Worm (Caenorhabditis elegans) whole organism, L2 larva: ENCODE measurements around the gene F59A1.12.

Experiments
- R02D3.7 ChIP-seq: fragments of 150-350 bp; optimal IDR thresholded peaks from 2 replicates; lab custom pipeline; 2014; ENCODE audit warnings: missing biosample characterization, missing genetic modification characterization
- Y55F3AM.14 ChIP-seq: fragments of 200-800 bp; sonication (Bioruptor generic); optimal IDR thresholded peaks from 2 replicates; lab custom pipeline; 2018; ENCODE audit warnings: mild to moderate bottlenecking, missing genetic modification characterization, missing compliant biosample characterization
- ZK546.5 ChIP-seq: sonication (generic microtip); optimal IDR thresholded peaks from 2 replicates; lab custom pipeline; 2017; ENCODE audit warnings: missing biosample characterization, missing genetic modification characterization
- alr-1 ChIP-seq: fragments of 150-350 bp; optimal IDR thresholded peaks from 2 replicates; lab custom pipeline; 2014; ENCODE audit warnings: missing biosample characterization, missing genetic modification characterization
- aly-2 ChIP-seq: fragments of 150-350 bp; optimal IDR thresholded peaks from 2 replicates; lab custom pipeline; 2014; ENCODE audit warnings: missing biosample characterization, missing genetic modification characterization
- ama-1 ChIP-seq: fragments of 150-350 bp; optimal IDR thresholded peaks from 2 replicates; lab custom pipeline; 2018; ENCODE audit warnings: inconsistent platforms
- blmp-1 ChIP-seq: sonication (generic microtip); optimal IDR thresholded peaks from 2 replicates; lab custom pipeline; 2017; ENCODE audit warnings: missing genetic modification characterization, mild to moderate bottlenecking, missing compliant biosample characterization, antibody characterized with exemption, moderate library complexity; ENCODE audit not compliant: insufficient read depth
- ceh-16 ChIP-seq: fragments of 150-350 bp; optimal IDR thresholded peaks from 2 replicates; lab custom pipeline; 2014; ENCODE audit warnings: missing biosample characterization, missing genetic modification characterization
- ceh-82 ChIP-seq: fragments of 150-350 bp; optimal IDR thresholded peaks from 2 replicates; lab custom pipeline; 2014; ENCODE audit warnings: missing biosample characterization, missing genetic modification characterization
- crh-2 ChIP-seq: sonication (generic microtip); optimal IDR thresholded peaks from 2 replicates; lab custom pipeline; 2017; ENCODE audit warnings: missing biosample characterization, missing genetic modification characterization
- dmd-4 ChIP-seq: sonication (generic microtip); optimal IDR thresholded peaks from 2 replicates; lab custom pipeline; 2017; ENCODE audit warnings: missing biosample characterization, missing genetic modification characterization
- egl-27 ChIP-seq: sonication (generic microtip); optimal IDR thresholded peaks from 3 replicates; lab custom pipeline; 2017; ENCODE audit warnings: missing biosample characterization, missing genetic modification reagents, missing genetic modification characterization
- elt-3 ChIP-seq: sonication (generic microtip); optimal IDR thresholded peaks from 2 replicates; lab custom pipeline; 2017; ENCODE audit warnings: missing biosample characterization, missing genetic modification characterization
- fos-1 ChIP-seq: fragments of 150-350 bp; optimal IDR thresholded peaks from 2 replicates; lab custom pipeline; 2014; ENCODE audit warnings: missing biosample characterization, missing genetic modification characterization
- gmeb-1 ChIP-seq: fragments of 150-350 bp; optimal IDR thresholded peaks from 2 replicates; lab custom pipeline; 2014; ENCODE audit warnings: missing biosample characterization, missing genetic modification characterization
- lin-11 ChIP-seq: fragments of 150-350 bp; sonication (generic microtip); optimal IDR thresholded peaks from 2 replicates; lab custom pipeline; 2014; ENCODE audit warnings: missing biosample characterization, missing genetic modification characterization, inconsistent platforms, mixed read lengths
- lin-13 ChIP-seq: fragments of 150-350 bp; optimal IDR thresholded peaks from 2 replicates; lab custom pipeline; 2014; ENCODE audit warnings: missing biosample characterization, missing genetic modification reagents, missing genetic modification characterization
- lin-39 ChIP-seq: fragments of 150-350 bp; optimal IDR thresholded peaks from 2 replicates; lab custom pipeline; 2014; ENCODE audit warnings: missing biosample characterization, missing genetic modification reagents, missing genetic modification characterization
- mab-5 ChIP-seq: fragments of 150-350 bp; optimal IDR thresholded peaks from 2 replicates; lab custom pipeline; 2014; ENCODE audit warnings: missing biosample characterization, missing genetic modification characterization
- mdl-1 ChIP-seq, 2 experiments: fragments of 150-350 bp in 1 of 2; sonication (generic microtip) in 1 of 2; optimal IDR thresholded peaks; 2 replicates each; lab custom pipeline; 2017; ENCODE audit warnings: missing biosample characterization in 2 of 2, missing genetic modification characterization in 2 of 2
- nhr-10 ChIP-seq: sonication (generic microtip); optimal IDR thresholded peaks from 2 replicates; lab custom pipeline; 2017; ENCODE audit warnings: missing biosample characterization, missing genetic modification characterization
- nhr-129 ChIP-seq: fragments of 150-350 bp; optimal IDR thresholded peaks from 2 replicates; lab custom pipeline; 2014; ENCODE audit warnings: missing biosample characterization, missing genetic modification characterization
- nhr-21 ChIP-seq: fragments of 150-350 bp; optimal IDR thresholded peaks from 2 replicates; lab custom pipeline; 2014; ENCODE audit warnings: missing biosample characterization, missing genetic modification characterization
- nhr-23 ChIP-seq: fragments of 150-350 bp; optimal IDR thresholded peaks from 2 replicates; lab custom pipeline; 2014; ENCODE audit warnings: missing biosample characterization, missing genetic modification reagents, missing genetic modification characterization
- nhr-25 ChIP-seq: fragments of 150-350 bp; sonication (generic microtip); optimal IDR thresholded peaks from 3 replicates; lab custom pipeline; 2014; ENCODE audit warnings: missing biosample characterization, missing genetic modification characterization
- nhr-6 ChIP-seq: fragments of 150-350 bp; optimal IDR thresholded peaks from 2 replicates; lab custom pipeline; 2014; ENCODE audit warnings: missing biosample characterization, missing genetic modification characterization
- nhr-77 ChIP-seq: fragments of 150-350 bp; optimal IDR thresholded peaks from 2 replicates; lab custom pipeline; 2014; ENCODE audit warnings: missing biosample characterization, missing genetic modification characterization
- peb-1 ChIP-seq: fragments of 150-350 bp; optimal IDR thresholded peaks from 2 replicates; lab custom pipeline; 2014; ENCODE audit warnings: missing biosample characterization, missing genetic modification characterization
- sem-4 ChIP-seq: fragments of 150-350 bp; optimal IDR thresholded peaks from 2 replicates; lab custom pipeline; 2014; ENCODE audit warnings: missing biosample characterization, missing genetic modification reagents, missing genetic modification characterization
- sma-9 ChIP-seq, 2 experiments: fragments of 150-350 bp in 1 of 2; sonication (generic microtip) in 1 of 2; optimal IDR thresholded peaks; 2 replicates each; lab custom pipeline; 2014 to 2016; ENCODE audit warnings: missing genetic modification characterization in 2 of 2, mild to moderate bottlenecking in 1 of 2, missing biosample characterization in 1 of 2, missing compliant biosample characterization in 1 of 2, missing genetic modification reagents in 1 of 2, moderate library complexity in 1 of 2
- snpc-4 ChIP-seq: fragments of 150-350 bp; optimal IDR thresholded peaks from 2 replicates; lab custom pipeline; 2014; ENCODE audit warnings: missing biosample characterization, missing genetic modification characterization
- unc-39 ChIP-seq: fragments of 150-350 bp; optimal IDR thresholded peaks from 2 replicates; lab custom pipeline; 2014; ENCODE audit warnings: missing biosample characterization, missing genetic modification characterization
- unc-55 ChIP-seq: fragments of 150-350 bp; sonication (generic microtip); optimal IDR thresholded peaks from 3 replicates; lab custom pipeline; 2014; ENCODE audit warnings: missing biosample characterization, missing genetic modification reagents, missing genetic modification characterization
- zag-1 ChIP-seq: fragments of 150-350 bp; optimal IDR thresholded peaks from 2 replicates; lab custom pipeline; 2014; ENCODE audit warnings: missing biosample characterization, missing genetic modification characterization
- ztf-1 ChIP-seq: fragments of 200-800 bp; sonication (Bioruptor generic); conservative IDR thresholded peaks from 2 replicates; pipeline ENCODE4 v1.3.6; 2022; ENCODE audit warnings: missing genetic modification characterization, missing compliant biosample characterization
- ztf-11 ChIP-seq: sonication (generic microtip); optimal IDR thresholded peaks from 2 replicates; lab custom pipeline; 2017; ENCODE audit warnings: missing biosample characterization, missing genetic modification characterization
- ztf-4 ChIP-seq: fragments of 150-350 bp; optimal IDR thresholded peaks from 2 replicates; lab custom pipeline; 2014; ENCODE audit warnings: missing biosample characterization, missing genetic modification characterization

The F59A1.12 gene

DNA sequence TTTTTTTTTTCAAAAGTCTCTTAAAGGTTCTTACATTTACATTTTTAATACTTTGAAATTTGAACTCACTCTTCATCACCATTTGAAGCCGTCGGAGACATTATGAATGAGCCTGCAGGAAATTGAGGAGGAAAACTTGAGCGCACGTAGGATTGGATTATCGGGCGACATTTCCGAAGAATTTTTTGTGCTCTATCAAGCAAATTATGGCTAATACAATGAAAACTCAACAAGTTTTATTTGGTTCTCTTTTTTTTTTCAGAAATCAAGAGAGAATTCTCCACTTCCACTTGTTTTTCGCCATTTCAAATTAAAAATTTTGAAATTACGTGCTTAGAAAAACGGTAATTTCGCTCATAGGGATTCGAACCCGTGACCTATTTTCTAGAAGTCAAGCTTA lies at the start of gene F59A1.12:
F59A1.12 (minus strand) TSS at position 101 of the 400 bp plus-strand sequence.
- TF ChIP-seq ZK546.5 (tag; lab: Kevin White, UChicago) (no peak), unc-39 (tag; lab: Kevin White, UChicago) (no peak), crh-2 (tag; lab: Kevin White, UChicago) (no peak), ceh-82 (tag; lab: Kevin White, UChicago) (no peak), ceh-16 (tag; lab: Kevin White, UChicago) (no peak), nhr-25 (tag; lab: Kevin White, UChicago) (no peak), unc-55 (GFP tag; lab: Kevin White, UChicago) (no peak), aly-2 (no peak), lin-11 (no peak)
- TF ChIP-seq, all 48 proteins: peak for 0

- no peak for TF ChIP-seq lin-39 (tag; lab: Kevin White, UChicago)
- no peak for TF ChIP-seq nhr-129 (tag; lab: Kevin White, UChicago)
- TF ChIP-seq ama-1 (lab: Kevin White, UChicago), result no peak
- peak; percentile 51 for TF ChIP-seq gmeb-1
- peak; percentile 91 for TF ChIP-seq fos-1 (tag; lab: Kevin White, UChicago)
- no peak for TF ChIP-seq nhr-77 (tag; lab: Kevin White, UChicago)
- TF ChIP-seq crh-2 (tag; lab: Kevin White, UChicago), result peak; percentile 15
Measured at ce11 chrV:17714330-17714729, 46.8 kb upstream of the F59A1.12 start, which contains the start of gene twk-33. twk-33 (minus strand) TSS chrV:17714377.

- TF ChIP-seq egl-27 (tag; lab: Kevin White, UChicago) (no peak), mdl-1 (tag; optimal IDR thresholded peaks at IDR 0.05; lab: Kevin White, UChicago) (no peak), ztf-1 (no peak), lin-39 (tag; lab: Kevin White, UChicago) (no peak), nhr-23 (tag; lab: Kevin White, UChicago) (no peak), ama-1 (lab: Kevin White, UChicago) (no peak), blmp-1 (tag; lab: Kevin White, UChicago) (no peak), nhr-129 (tag; lab: Kevin White, UChicago) (no peak), sma-9 (GFP tag; optimal IDR thresholded peaks at IDR 0.05; lab: Kevin White, UChicago) (no peak), sma-9 (tag; optimal IDR thresholded peaks at IDR 0.05; lab: Kevin White, UChicago) (no peak), gmeb-1 (no peak), nhr-21 (no peak), elt-3 (no peak), dmd-4 (tag; lab: Kevin White, UChicago) (no peak)
Measured at ce11 chrV:17712349-17712748, 44.8 kb upstream of the F59A1.12 start.

- TF ChIP-seq lin-13 (GFP tag; lab: Kevin White, UChicago) (no peak), unc-39 (tag; lab: Kevin White, UChicago) (no peak), nhr-23 (tag; lab: Kevin White, UChicago) (no peak), lin-39 (tag; lab: Kevin White, UChicago) (no peak), peb-1 (tag; lab: Kevin White, UChicago) (no peak), R02D3.7 (no peak), sma-9 (GFP tag; optimal IDR thresholded peaks at IDR 0.05; lab: Kevin White, UChicago) (no peak), sma-9 (tag; optimal IDR thresholded peaks at IDR 0.05; lab: Kevin White, UChicago) (no peak), alr-1 (tag; lab: Kevin White, UChicago) (no peak), mab-5 (tag; lab: Kevin White, UChicago) (no peak), nhr-25 (tag; lab: Kevin White, UChicago) (no peak), snpc-4 (no peak), dmd-4 (tag; lab: Kevin White, UChicago) (no peak), zag-1 (no peak), aly-2 (no peak), crh-2 (tag; lab: Kevin White, UChicago) (no peak), ceh-82 (tag; lab: Kevin White, UChicago) (no peak), ztf-4 (tag; lab: Kevin White, UChicago) (no peak), nhr-21 (no peak), ztf-11 (tag; lab: Kevin White, UChicago) (no peak)
Measured at ce11 chrV:17707022-17707421, 39.4 kb upstream of the F59A1.12 start, which contains the start of gene srh-31. srh-31 (plus strand) TSS chrV:17707322.

DNA sequence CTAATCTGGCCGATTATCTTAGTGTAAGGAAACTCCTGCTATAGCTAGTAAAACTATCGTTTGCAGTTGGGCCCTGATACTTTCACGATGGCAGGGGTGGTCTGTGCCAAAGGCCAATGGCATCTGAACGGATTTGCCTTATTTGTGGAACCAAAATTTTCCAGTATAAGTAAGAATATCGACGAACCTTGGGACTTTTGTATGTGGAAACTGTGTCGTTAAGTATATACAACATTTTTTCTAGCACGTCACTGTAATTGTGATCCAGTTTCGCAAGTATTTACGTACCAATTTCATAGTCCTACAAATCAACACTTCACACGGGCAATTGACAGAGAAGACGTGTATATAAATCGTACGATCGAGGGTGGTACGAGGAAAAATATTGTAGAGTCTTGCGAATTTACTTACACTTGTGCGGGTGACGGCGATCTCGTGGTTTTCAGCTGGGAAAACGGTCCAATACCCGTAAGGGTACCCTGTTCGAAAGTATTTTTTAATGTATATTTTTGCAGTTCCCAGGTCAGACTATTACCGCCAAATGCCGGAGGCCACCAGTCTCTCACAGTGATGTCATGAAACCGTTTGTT lies 38.7 kb upstream of the F59A1.12 start:
- TF ChIP-seq nhr-6 (tag; lab: Kevin White, UChicago) (no peak), lin-39 (tag; lab: Kevin White, UChicago) (no peak), egl-27 (tag; lab: Kevin White, UChicago) (no peak), peb-1 (tag; lab: Kevin White, UChicago) (no peak), nhr-129 (tag; lab: Kevin White, UChicago) (no peak), ztf-4 (tag; lab: Kevin White, UChicago) (no peak), sem-4 (tag; lab: Kevin White, UChicago) (no peak), nhr-10 (no peak), Y55F3AM.14 (GFP tag; lab: Kevin White, UChicago) (no peak), nhr-21 (no peak)
- TF ChIP-seq, all 48 proteins: peak for 0
